Fruit fly (Drosophila melanogaster) Kc167 (cell line): Measurements from ENCODE around the gene btsz.

ENCODE experiments used
- Myc ChIP-seq: fragments of >200 bp; optimal IDR thresholded peaks from 2 replicates; lab custom pipeline; 2017; ENCODE audit warnings: missing external identifiers
- Sin3A ChIP-seq: fragments of >200 bp; optimal IDR thresholded peaks from 2 replicates; lab custom pipeline; 2018; ENCODE audit warnings: missing external identifiers
- h ChIP-seq: fragments of >200 bp; optimal IDR thresholded peaks from 3 replicates; lab custom pipeline; 2018; ENCODE audit warnings: missing external identifiers
- insv ChIP-seq: fragments of >200 bp; optimal IDR thresholded peaks from 3 replicates; lab custom pipeline; 2018; ENCODE audit warnings: missing external identifiers
- psq ChIP-seq: fragments of >200 bp; optimal IDR thresholded peaks from 2 replicates; lab custom pipeline; 2017; ENCODE audit warnings: missing external identifiers
- ttk ChIP-seq: sonication (Bioruptor generic); optimal IDR thresholded peaks from 2 replicates; lab custom pipeline; 2017; ENCODE audit warnings: missing external identifiers

btsz gene

dm6 chr3R:14780747-14781146 lies 94.5 kb downstream of the btsz start:
- no peak for TF ChIP-seq h (lab: Kevin White, UChicago)
- TF ChIP-seq psq (lab: Kevin White, UChicago): no peak
- TF ChIP-seq Sin3A: no peak
- TF ChIP-seq Myc: no peak
- TF ChIP-seq insv (lab: Kevin White, UChicago): no peak
- no peak for TF ChIP-seq ttk (lab: Kevin White, UChicago)

- TF ChIP-seq psq (lab: Kevin White, UChicago): no peak
- no peak for TF ChIP-seq insv (lab: Kevin White, UChicago)
- no peak for TF ChIP-seq Sin3A
- TF ChIP-seq Myc: no peak
Measured at dm6 chr3R:14779733-14780278, 95.5 kb downstream of the btsz start.

- TF ChIP-seq psq (lab: Kevin White, UChicago) (no peak), Myc (no peak), ttk (lab: Kevin White, UChicago) (no peak), insv (lab: Kevin White, UChicago) (no peak), h (lab: Kevin White, UChicago) (no peak), Sin3A (no peak)
Measured at dm6 chr3R:14775395-14775794, 99.9 kb downstream of the btsz start.

dm6 chr3R:14766439-14767025 lies 108.8 kb downstream of the btsz start:
- TF ChIP-seq h (lab: Kevin White, UChicago) (no peak), psq (lab: Kevin White, UChicago) (no peak), Myc (no peak), ttk (lab: Kevin White, UChicago) (no peak), Sin3A (no peak), insv (lab: Kevin White, UChicago) (no peak)

- TF ChIP-seq ttk (lab: Kevin White, UChicago): no peak
- no peak for TF ChIP-seq h (lab: Kevin White, UChicago)
- no peak for TF ChIP-seq psq (lab: Kevin White, UChicago)
- no peak for TF ChIP-seq Myc
- no peak for TF ChIP-seq insv (lab: Kevin White, UChicago)
- TF ChIP-seq Sin3A: no peak
Measured at dm6 chr3R:14765364-14765993, 109.8 kb downstream of the btsz start.

dm6 chr3R:14764131-14764530 lies 111.2 kb downstream of the btsz start:
- TF ChIP-seq Sin3A: no peak
- TF ChIP-seq psq (lab: Kevin White, UChicago): no peak
- TF ChIP-seq h (lab: Kevin White, UChicago): no peak
- no peak for TF ChIP-seq insv (lab: Kevin White, UChicago)
- TF ChIP-seq ttk (lab: Kevin White, UChicago): no peak
- TF ChIP-seq Myc: no peak

- TF ChIP-seq Sin3A: no peak
- TF ChIP-seq h (lab: Kevin White, UChicago): no peak
- TF ChIP-seq insv (lab: Kevin White, UChicago): no peak
- no peak for TF ChIP-seq ttk (lab: Kevin White, UChicago)
- TF ChIP-seq psq (lab: Kevin White, UChicago): no peak
- no peak for TF ChIP-seq Myc
Measured at dm6 chr3R:14763487-14763886, 111.8 kb downstream of the btsz start.

- no peak for TF ChIP-seq Sin3A
Measured at dm6 chr3R:14761060-14761459, 114.2 kb downstream of the btsz start.

- no peak for TF ChIP-seq Sin3A
- no peak for TF ChIP-seq psq (lab: Kevin White, UChicago)
- no peak for TF ChIP-seq h (lab: Kevin White, UChicago)
- no peak for TF ChIP-seq insv (lab: Kevin White, UChicago)
Measured at dm6 chr3R:14758331-14758730, 117.0 kb downstream of the btsz start.

dm6 chr3R:14756040-14756439 lies 119.2 kb downstream of the btsz start:
- TF ChIP-seq h (lab: Kevin White, UChicago) (no peak), insv (lab: Kevin White, UChicago) (no peak), psq (lab: Kevin White, UChicago) (no peak), Myc (no peak), ttk (lab: Kevin White, UChicago) (no peak)

- TF ChIP-seq Myc (no peak), insv (lab: Kevin White, UChicago) (no peak), h (lab: Kevin White, UChicago) (no peak), ttk (lab: Kevin White, UChicago) (no peak)
Measured at dm6 chr3R:14754806-14755488, 120.3 kb downstream of the btsz start.

- no peak for TF ChIP-seq Sin3A
- TF ChIP-seq psq (lab: Kevin White, UChicago): no peak
- no peak for TF ChIP-seq Myc
Measured at dm6 chr3R:14754360-14754759, 120.9 kb downstream of the btsz start, which contains the start of gene CG7362. TSS of gene CG7362 (minus strand) at chr3R:14754460.
